Fruit fly (Drosophila melanogaster): ENCODE measurements around the gene Sgs3.

Gene Sgs3

DNA sequence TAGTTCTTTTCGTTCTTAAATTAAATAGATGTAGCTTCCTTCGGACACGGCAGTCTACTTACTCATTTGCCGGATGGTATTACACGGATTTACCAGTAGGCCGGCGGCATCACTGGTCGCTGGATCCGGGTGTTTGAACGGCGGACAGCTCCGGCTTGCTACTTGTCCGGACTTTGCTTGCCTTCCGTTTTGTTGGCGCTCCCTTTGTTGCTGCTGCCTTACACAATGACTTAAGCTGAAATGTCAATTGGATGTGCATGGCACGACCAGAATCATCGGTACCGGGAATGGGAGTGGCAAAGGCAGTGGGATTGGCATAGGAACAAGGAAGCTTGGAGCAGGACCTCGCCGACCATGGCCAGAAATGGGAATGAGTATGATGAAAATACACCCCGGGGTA lies 31.7 kb upstream of the Sgs3 start:
- no peak for TF ChIP-seq Mnt (GFP tag; optimal IDR thresholded peaks at IDR 0.05)
- no peak for TF ChIP-seq toe (GFP tag; optimal IDR thresholded peaks at IDR 0.05)
- TF ChIP-seq pad (GFP tag; optimal IDR thresholded peaks at IDR 0.05): no peak
- no peak for TF ChIP-seq CG7101 (tag; optimal IDR thresholded peaks at IDR 0.05)
- TF ChIP-seq CG11617 (GFP tag; optimal IDR thresholded peaks at IDR 0.05): no peak
- TF ChIP-seq cnc (optimal IDR thresholded peaks at IDR 0.05): no peak
- no peak for TF ChIP-seq bab1 (GFP tag; optimal IDR thresholded peaks at IDR 0.05)
- TF ChIP-seq CG14711 (tag; optimal IDR thresholded peaks at IDR 0.05): no peak
- TF ChIP-seq CG7045 (GFP tag; optimal IDR thresholded peaks at IDR 0.05): no peak
- TF ChIP-seq CG5204 (GFP tag; optimal IDR thresholded peaks at IDR 0.05): no peak
- TF ChIP-seq Clk (GFP tag; optimal IDR thresholded peaks at IDR 0.05): no peak
- TF ChIP-seq CG1620 (GFP tag; optimal IDR thresholded peaks at IDR 0.05): no peak
- TF ChIP-seq kay (GFP tag; ENCODE audit: borderline replicate concordance): no peak
- TF ChIP-seq cic (GFP tag; optimal IDR thresholded peaks at IDR 0.05): no peak
- TF ChIP-seq CG33017 (tag; optimal IDR thresholded peaks at IDR 0.05): no peak
- TF ChIP-seq CG12768 (GFP tag; optimal IDR thresholded peaks at IDR 0.05): no peak
- TF ChIP-seq Crg-1 (GFP tag; optimal IDR thresholded peaks at IDR 0.05): no peak
- no peak for TF ChIP-seq tj (GFP tag; optimal IDR thresholded peaks at IDR 0.05)

DNA sequence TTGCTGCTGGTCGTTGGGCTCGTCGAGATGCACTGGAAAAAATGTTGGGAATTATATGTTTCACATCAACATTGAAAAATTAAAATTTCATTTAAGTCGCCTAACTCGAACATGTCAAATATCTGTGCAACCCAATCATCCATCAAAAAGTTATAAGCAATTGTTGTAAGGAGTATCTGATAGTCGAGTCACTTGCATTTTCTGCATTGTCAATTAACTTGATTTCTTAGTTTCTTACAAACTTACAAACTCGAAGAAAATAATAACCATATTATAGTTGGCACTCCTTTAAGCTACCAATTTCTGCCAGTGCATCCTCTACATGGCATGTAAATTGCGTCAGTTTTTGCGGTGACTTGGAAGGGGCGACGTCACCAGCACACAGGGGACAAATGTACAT lies 28.9 kb upstream of the Sgs3 start:
- TF ChIP-seq CG7045 (GFP tag; optimal IDR thresholded peaks at IDR 0.05): no peak
- no peak for TF ChIP-seq bab1 (GFP tag; optimal IDR thresholded peaks at IDR 0.05)
- TF ChIP-seq CG5204 (GFP tag; optimal IDR thresholded peaks at IDR 0.05): no peak
- no peak for TF ChIP-seq Clk (GFP tag; optimal IDR thresholded peaks at IDR 0.05)
- TF ChIP-seq Crg-1 (GFP tag; optimal IDR thresholded peaks at IDR 0.05): no peak
- TF ChIP-seq CG7101 (tag; optimal IDR thresholded peaks at IDR 0.05): no peak
- TF ChIP-seq tj (GFP tag; optimal IDR thresholded peaks at IDR 0.05): no peak
- TF ChIP-seq CG11617 (GFP tag; optimal IDR thresholded peaks at IDR 0.05): no peak
- no peak for TF ChIP-seq CG1620 (GFP tag; optimal IDR thresholded peaks at IDR 0.05)
- no peak for TF ChIP-seq kay (GFP tag; ENCODE audit: borderline replicate concordance)
- no peak for TF ChIP-seq pad (GFP tag; optimal IDR thresholded peaks at IDR 0.05)
- TF ChIP-seq toe (GFP tag; optimal IDR thresholded peaks at IDR 0.05): no peak
- TF ChIP-seq cnc (optimal IDR thresholded peaks at IDR 0.05): no peak
- TF ChIP-seq CG33017 (tag; optimal IDR thresholded peaks at IDR 0.05): no peak
- no peak for TF ChIP-seq CG14711 (tag; optimal IDR thresholded peaks at IDR 0.05)

DNA sequence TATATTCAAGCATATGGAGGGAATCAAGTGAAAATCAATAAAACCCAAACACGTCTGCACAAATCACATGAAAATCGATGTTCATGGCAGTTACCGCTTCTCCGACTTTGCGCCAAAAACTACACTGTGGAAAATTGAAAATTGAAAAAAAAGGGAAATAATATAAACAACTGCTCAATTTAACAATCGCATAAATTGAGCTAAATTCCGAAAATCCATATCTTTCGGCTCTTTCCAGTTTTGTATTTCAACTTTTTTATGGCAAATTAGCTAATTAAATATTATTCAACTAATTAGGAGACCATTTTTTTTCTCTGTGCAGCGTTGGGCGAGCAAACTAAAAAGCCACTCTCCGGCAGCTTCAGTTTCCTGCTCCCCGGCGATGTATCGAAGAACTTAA lies 27.5 kb upstream of the Sgs3 start:
- TF ChIP-seq CG11617 (GFP tag; optimal IDR thresholded peaks at IDR 0.05) (no peak), bab1 (GFP tag; optimal IDR thresholded peaks at IDR 0.05) (no peak), cic (GFP tag; optimal IDR thresholded peaks at IDR 0.05) (no peak), CG12768 (GFP tag; optimal IDR thresholded peaks at IDR 0.05) (no peak), pad (GFP tag; optimal IDR thresholded peaks at IDR 0.05) (no peak), CG7045 (GFP tag; optimal IDR thresholded peaks at IDR 0.05) (no peak), CG7101 (tag; optimal IDR thresholded peaks at IDR 0.05) (no peak)

DNA sequence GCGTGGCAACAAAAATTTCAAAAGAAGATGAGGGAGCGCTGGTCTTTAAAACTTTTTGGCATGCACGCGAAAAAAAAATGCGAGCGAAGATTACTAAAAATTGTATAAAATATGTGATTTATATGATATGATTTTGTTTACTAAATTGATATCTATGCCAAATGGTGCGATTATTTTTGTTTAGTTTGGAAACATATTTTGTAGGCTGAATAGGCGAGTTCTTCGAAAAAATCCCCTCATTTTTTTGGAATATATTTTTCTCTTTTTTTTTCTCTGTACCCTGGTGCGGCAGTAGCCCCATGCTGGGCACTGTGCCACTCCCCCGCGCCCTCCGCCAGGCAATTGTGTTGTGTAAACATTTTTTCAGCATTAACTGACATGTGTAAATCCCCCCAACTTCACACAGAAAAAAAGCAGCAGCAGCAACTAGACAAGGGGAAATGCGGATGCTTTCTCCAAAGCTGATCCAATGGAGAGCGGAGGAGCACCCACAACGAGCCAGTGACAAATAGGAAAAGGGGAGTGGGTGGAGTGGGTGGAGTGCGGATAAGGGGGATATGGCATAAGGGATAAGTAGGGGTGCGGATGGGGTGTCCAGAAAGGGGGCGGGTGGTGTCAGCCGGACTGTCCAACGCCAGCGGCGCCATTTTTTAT lies 25.9 kb upstream of the Sgs3 start:
- TF ChIP-seq kay (GFP tag; ENCODE audit: borderline replicate concordance) (peak; percentile 16), cnc (optimal IDR thresholded peaks at IDR 0.05) (no peak), toe (GFP tag; optimal IDR thresholded peaks at IDR 0.05) (no peak)

DNA sequence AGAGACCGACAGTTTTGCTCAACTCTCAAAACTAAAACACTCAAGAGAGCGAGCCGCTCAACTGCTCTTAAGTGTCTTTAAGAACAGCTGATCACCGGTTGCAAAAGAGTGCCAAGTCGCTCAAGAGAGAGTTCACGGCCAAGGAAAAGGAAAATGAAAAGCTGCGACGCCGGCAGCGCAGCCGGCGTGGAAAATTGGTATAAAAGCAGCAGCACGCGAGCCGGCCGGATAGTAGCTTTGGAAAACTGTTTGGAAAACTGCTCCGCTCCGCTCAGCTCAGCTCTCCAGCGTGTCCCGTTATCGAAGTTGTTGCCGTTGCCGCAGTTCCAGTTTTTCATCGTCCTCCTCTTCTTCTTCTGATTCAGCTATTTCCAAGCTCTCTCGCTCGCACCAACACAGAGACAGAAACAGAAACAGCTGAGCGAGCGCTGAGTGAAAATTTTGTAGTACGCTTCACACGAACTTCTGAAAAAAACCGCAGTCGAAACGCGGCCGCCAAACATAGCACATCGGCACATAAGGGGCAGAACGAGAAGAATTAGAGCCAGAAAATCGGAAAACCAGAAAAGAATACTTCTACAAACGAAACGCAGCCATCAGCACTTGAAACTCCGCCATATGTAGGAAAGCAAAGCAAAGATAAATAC lies 24.6 kb upstream of the Sgs3 start, which contains the start of gene chrb:
Gene chrb (plus strand): TSS at position 224 of the 647 bp plus-strand sequence.
- TF ChIP-seq CG33017 (tag; optimal IDR thresholded peaks at IDR 0.05): peak; percentile 42
- TF ChIP-seq ovo (GFP tag; optimal IDR thresholded peaks at IDR 0.05): peak; percentile 32
- no peak for TF ChIP-seq cnc (optimal IDR thresholded peaks at IDR 0.05)
- TF ChIP-seq bab1 (GFP tag; optimal IDR thresholded peaks at IDR 0.05): peak; percentile 74
- TF ChIP-seq CG14711 (tag; optimal IDR thresholded peaks at IDR 0.05): peak; percentile 31
- peak; percentile 83 for TF ChIP-seq tj (GFP tag; optimal IDR thresholded peaks at IDR 0.05)
- TF ChIP-seq CG7101 (tag; optimal IDR thresholded peaks at IDR 0.05): peak; percentile 50
- TF ChIP-seq Hr96 (GFP tag; optimal IDR thresholded peaks at IDR 0.05): no peak
- TF ChIP-seq CG11617 (GFP tag; optimal IDR thresholded peaks at IDR 0.05): peak; percentile 56
- no peak for TF ChIP-seq CG5204 (GFP tag; optimal IDR thresholded peaks at IDR 0.05)
- TF ChIP-seq CG12768 (GFP tag; optimal IDR thresholded peaks at IDR 0.05): peak; percentile 27
- no peak for TF ChIP-seq toe (GFP tag; optimal IDR thresholded peaks at IDR 0.05)
- peak; percentile 74 for TF ChIP-seq pad (GFP tag; optimal IDR thresholded peaks at IDR 0.05)
- TF ChIP-seq cic (GFP tag; optimal IDR thresholded peaks at IDR 0.05): peak; percentile 60
- TF ChIP-seq CG1620 (GFP tag; optimal IDR thresholded peaks at IDR 0.05): peak; percentile 18
- no peak for TF ChIP-seq CG7045 (GFP tag; optimal IDR thresholded peaks at IDR 0.05)
- TF ChIP-seq Crg-1 (GFP tag; optimal IDR thresholded peaks at IDR 0.05): peak; percentile 4
- TF ChIP-seq Mnt (GFP tag; optimal IDR thresholded peaks at IDR 0.05): peak; percentile 59
- TF ChIP-seq Clk (GFP tag; optimal IDR thresholded peaks at IDR 0.05): no peak
- TF ChIP-seq kay (GFP tag; ENCODE audit: borderline replicate concordance): no peak

DNA sequence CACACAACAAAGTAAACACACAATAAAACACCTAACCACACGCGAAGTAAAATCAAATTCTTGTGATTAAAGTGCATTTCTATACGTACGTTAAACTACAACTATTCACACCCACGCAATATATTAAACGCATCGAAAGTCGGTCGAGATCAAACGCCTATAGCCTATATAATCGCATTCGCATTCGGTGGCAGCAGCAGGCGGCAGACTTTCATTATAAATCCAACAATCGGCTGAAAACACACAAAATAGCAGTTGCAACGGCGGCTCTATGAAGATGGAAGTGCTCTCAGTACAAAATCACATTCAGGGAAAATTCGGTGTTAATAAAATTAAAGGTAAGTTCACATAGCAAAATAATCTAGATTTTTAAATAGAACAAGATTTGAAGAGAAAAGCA lies 23.8 kb upstream of the Sgs3 start:
- no peak for TF ChIP-seq bab1 (GFP tag; optimal IDR thresholded peaks at IDR 0.05)
- no peak for TF ChIP-seq pad (GFP tag; optimal IDR thresholded peaks at IDR 0.05)
- TF ChIP-seq ovo (GFP tag; optimal IDR thresholded peaks at IDR 0.05): no peak
- no peak for TF ChIP-seq Clk (GFP tag; optimal IDR thresholded peaks at IDR 0.05)
- no peak for TF ChIP-seq Hr96 (GFP tag; optimal IDR thresholded peaks at IDR 0.05)
- no peak for TF ChIP-seq CG14711 (tag; optimal IDR thresholded peaks at IDR 0.05)
- TF ChIP-seq toe (GFP tag; optimal IDR thresholded peaks at IDR 0.05): no peak
- TF ChIP-seq kay (GFP tag; ENCODE audit: borderline replicate concordance): no peak
- TF ChIP-seq cnc (optimal IDR thresholded peaks at IDR 0.05): no peak
- no peak for TF ChIP-seq CG1620 (GFP tag; optimal IDR thresholded peaks at IDR 0.05)
- TF ChIP-seq CG5204 (GFP tag; optimal IDR thresholded peaks at IDR 0.05): no peak
- TF ChIP-seq tj (GFP tag; optimal IDR thresholded peaks at IDR 0.05): no peak

All from whole organism, adult.